Worm (Caenorhabditis elegans) whole organism, early embryonic: ENCODE measurements around the gene R04E5.7.
A peak's percentile ranks its signal among the peaks of the same experiment; 100 is the strongest.

ENCODE experiments used
- B0310.2 ChIP-seq: sonication (generic microtip); optimal IDR thresholded peaks from 2 replicates; lab custom pipeline; 2016; ENCODE audit warnings: mild to moderate bottlenecking, missing genetic modification characterization, missing compliant biosample characterization
- aly-1 ChIP-seq: sonication (generic microtip); optimal IDR thresholded peaks from 2 replicates; lab custom pipeline; 2016; ENCODE audit warnings: missing genetic modification characterization, missing compliant biosample characterization
- ama-1 ChIP-seq: fragments of 150-350 bp; optimal IDR thresholded peaks from 2 replicates; lab custom pipeline; 2014
- ceh-13 ChIP-seq: fragments of 200-800 bp; sonication (Bioruptor generic); optimal IDR thresholded peaks from 2 replicates; lab custom pipeline; 2018; ENCODE audit warnings: mild to moderate bottlenecking, missing genetic modification characterization, missing compliant biosample characterization
- ets-7 ChIP-seq: sonication (generic microtip); optimal IDR thresholded peaks from 2 replicates; lab custom pipeline; 2016; ENCODE audit warnings: missing genotype, missing genetic modification characterization, missing compliant biosample characterization
- flt-1 ChIP-seq: fragments of 200-800 bp; sonication (Bioruptor generic); IDR thresholded peaks from 2 replicates; pipeline ENCODE4 v1.3.6; 2022; ENCODE audit warnings: missing genetic modification characterization, missing compliant biosample characterization
- hmbx-1 ChIP-seq: sonication (generic microtip); optimal IDR thresholded peaks from 2 replicates; lab custom pipeline; 2016; ENCODE audit warnings: mild to moderate bottlenecking, missing genetic modification characterization, missing compliant biosample characterization
- hmg-4 ChIP-seq: fragments of 200-800 bp; sonication (Bioruptor generic); optimal IDR thresholded peaks from 2 replicates; lab custom pipeline; 2018; ENCODE audit warnings: mild to moderate bottlenecking, missing genetic modification characterization, missing compliant biosample characterization
- hnd-1 ChIP-seq: sonication (generic microtip); optimal IDR thresholded peaks from 2 replicates; lab custom pipeline; 2016; ENCODE audit warnings: missing genetic modification characterization, missing compliant biosample characterization
- pes-1 ChIP-seq: fragments of 200-800 bp; sonication (Bioruptor generic); IDR thresholded peaks from 2 replicates; pipeline ENCODE4 v1.3.6; 2022; ENCODE audit warnings: missing genetic modification reagents, missing genetic modification characterization, missing compliant biosample characterization
- scrt-1 ChIP-seq: fragments of 200-800 bp; sonication (Bioruptor generic); IDR thresholded peaks from 2 replicates; pipeline ENCODE4 v1.3.6; 2022; ENCODE audit warnings: missing genetic modification characterization, missing compliant biosample characterization
- sea-1 ChIP-seq: fragments of 200-800 bp; sonication (Bioruptor generic); conservative IDR thresholded peaks from 2 replicates; pipeline ENCODE4 v1.3.6; 2022; ENCODE audit warnings: missing genetic modification characterization, missing compliant biosample characterization
- tra-4 ChIP-seq: sonication (generic microtip); optimal IDR thresholded peaks from 2 replicates; lab custom pipeline; 2017; ENCODE audit warnings: missing genetic modification characterization, missing compliant biosample characterization

The R04E5.7 gene

DNA sequence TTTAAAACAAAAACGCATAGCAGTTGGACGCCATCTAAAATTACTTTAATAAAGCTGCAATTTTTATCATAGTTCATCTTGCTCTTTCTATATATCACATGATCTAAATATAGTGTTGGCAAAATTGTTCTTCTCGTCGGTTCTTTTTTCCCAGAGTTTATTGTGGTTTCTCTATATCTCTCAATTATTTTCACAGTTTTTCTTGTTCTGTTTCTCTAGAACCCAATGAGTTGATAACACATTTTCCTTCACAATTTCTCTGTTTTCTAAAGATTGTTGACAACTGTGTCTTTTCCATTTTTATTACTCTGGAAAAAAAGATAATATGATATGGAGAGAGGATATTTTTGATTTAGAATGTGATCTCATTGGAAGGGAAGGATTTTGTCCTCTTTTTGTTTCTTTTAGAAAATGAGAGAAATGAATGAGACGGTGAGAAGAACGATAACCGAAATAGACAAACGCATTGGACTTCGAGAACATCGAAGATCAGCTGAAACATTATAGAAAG is 42.7 kb downstream of the R04E5.7 start:
- TF ChIP-seq scrt-1 (GFP tag; lab: Robert Waterston, UW), result no peak

- no peak for TF ChIP-seq ama-1 (lab: Kevin White, UChicago)
- TF ChIP-seq pes-1 (GFP tag; lab: Robert Waterston, UW), result no peak
Observed at ce11 chrX:8752546-8752945, 44.5 kb downstream of the R04E5.7 start.

ce11 chrX:8750660-8751059 is 46.4 kb downstream of the R04E5.7 start, which contains the start of gene asns-2:
asns-2 (minus strand) TSS chrX:8750941.
- TF ChIP-seq hnd-1 (tag; lab: Kevin White, UChicago), result no peak
- TF ChIP-seq ceh-13 (GFP tag; lab: Kevin White, UChicago), result no peak
- no peak for TF ChIP-seq flt-1
- no peak for TF ChIP-seq tra-4
- TF ChIP-seq aly-1, result peak; percentile 13
- TF ChIP-seq hmbx-1 (tag; lab: Kevin White, UChicago), result no peak
- no peak for TF ChIP-seq hmg-4 (GFP tag; lab: Kevin White, UChicago)
- no peak for TF ChIP-seq sea-1 (GFP tag; lab: Robert Waterston, UW)
- TF ChIP-seq B0310.2 (tag; lab: Kevin White, UChicago), result no peak

DNA sequence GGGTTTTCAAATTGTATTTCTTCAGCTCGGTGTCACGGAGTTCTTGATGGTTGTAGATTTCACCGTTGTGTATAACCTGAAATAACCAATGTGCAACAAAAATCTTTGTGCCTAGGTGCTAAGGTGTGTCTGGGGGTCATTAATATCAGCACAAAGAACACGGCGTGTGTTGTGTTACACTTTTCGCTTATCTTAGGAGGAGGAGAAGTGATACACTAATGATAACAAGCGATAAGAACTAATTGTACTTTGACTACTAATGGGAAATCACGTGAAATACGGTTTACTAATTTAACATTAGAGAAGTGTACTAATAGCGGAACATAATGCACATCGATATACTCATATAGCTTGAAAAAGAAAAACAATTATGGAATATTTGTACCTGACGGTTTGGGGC is 46.9 kb downstream of the R04E5.7 start:
- TF ChIP-seq aly-1, result no peak
- no peak for TF ChIP-seq sea-1 (GFP tag; lab: Robert Waterston, UW)
- TF ChIP-seq hmbx-1 (tag; lab: Kevin White, UChicago), result no peak
- no peak for TF ChIP-seq pes-1 (GFP tag; lab: Robert Waterston, UW)
- no peak for TF ChIP-seq ama-1 (lab: Kevin White, UChicago)
- TF ChIP-seq scrt-1 (GFP tag; lab: Robert Waterston, UW), result no peak
- no peak for TF ChIP-seq hnd-1 (tag; lab: Kevin White, UChicago)
- no peak for TF ChIP-seq ceh-13 (GFP tag; lab: Kevin White, UChicago)
- TF ChIP-seq flt-1, result no peak
- no peak for TF ChIP-seq ets-7
- TF ChIP-seq hmg-4 (GFP tag; lab: Kevin White, UChicago), result no peak
